Worm (Caenorhabditis elegans) whole organism, L2 larva: Measurements from ENCODE around the gene klp-19.

Experiments
- R02D3.7 ChIP-seq: fragments of 150-350 bp; optimal IDR thresholded peaks from 2 replicates; lab custom pipeline; 2014; ENCODE audit warnings: missing biosample characterization, missing genetic modification characterization
- egl-27 ChIP-seq: sonication (generic microtip); optimal IDR thresholded peaks from 3 replicates; lab custom pipeline; 2017; ENCODE audit warnings: missing biosample characterization, missing genetic modification reagents, missing genetic modification characterization
- elt-1 ChIP-seq: fragments of 150-350 bp; optimal IDR thresholded peaks from 2 replicates; lab custom pipeline; 2014; ENCODE audit warnings: missing biosample characterization, missing genetic modification characterization
- fos-1 ChIP-seq: fragments of 150-350 bp; optimal IDR thresholded peaks from 2 replicates; lab custom pipeline; 2014; ENCODE audit warnings: missing biosample characterization, missing genetic modification characterization
- gmeb-1 ChIP-seq: fragments of 150-350 bp; optimal IDR thresholded peaks from 2 replicates; lab custom pipeline; 2014; ENCODE audit warnings: missing biosample characterization, missing genetic modification characterization
- lin-39 ChIP-seq: fragments of 150-350 bp; optimal IDR thresholded peaks from 2 replicates; lab custom pipeline; 2014; ENCODE audit warnings: missing biosample characterization, missing genetic modification reagents, missing genetic modification characterization
- mdl-1 ChIP-seq, 2 experiments: fragments of 150-350 bp in 1 of 2; sonication (generic microtip) in 1 of 2; optimal IDR thresholded peaks; 2 replicates each; lab custom pipeline; 2017; ENCODE audit warnings: missing biosample characterization in 2 of 2, missing genetic modification characterization in 2 of 2
- nhr-11 ChIP-seq: fragments of 150-350 bp; optimal IDR thresholded peaks from 2 replicates; lab custom pipeline; 2014; ENCODE audit warnings: missing biosample characterization, missing genetic modification characterization
- nhr-12 ChIP-seq: fragments of 150-350 bp; optimal IDR thresholded peaks from 2 replicates; lab custom pipeline; 2014; ENCODE audit warnings: missing biosample characterization, missing genetic modification characterization
- peb-1 ChIP-seq: fragments of 150-350 bp; optimal IDR thresholded peaks from 2 replicates; lab custom pipeline; 2014; ENCODE audit warnings: missing biosample characterization, missing genetic modification characterization
- skn-1 ChIP-seq: sonication (generic microtip); optimal IDR thresholded peaks from 2 replicates; lab custom pipeline; 2017; ENCODE audit warnings: missing biosample characterization, missing genetic modification characterization
- unc-39 ChIP-seq: fragments of 150-350 bp; optimal IDR thresholded peaks from 2 replicates; lab custom pipeline; 2014; ENCODE audit warnings: missing biosample characterization, missing genetic modification characterization
- zag-1 ChIP-seq: fragments of 150-350 bp; optimal IDR thresholded peaks from 2 replicates; lab custom pipeline; 2014; ENCODE audit warnings: missing biosample characterization, missing genetic modification characterization

- TF ChIP-seq zag-1 (tag; lab: Kevin White, UChicago) = no peak
- TF ChIP-seq skn-1 (tag; lab: Kevin White, UChicago) = no peak
- TF ChIP-seq unc-39 (tag; lab: Kevin White, UChicago) = no peak
- no peak for TF ChIP-seq nhr-12 (tag; lab: Kevin White, UChicago)
- no peak for TF ChIP-seq elt-1 (tag; lab: Kevin White, UChicago)
- no peak for TF ChIP-seq egl-27 (tag; lab: Kevin White, UChicago)
- TF ChIP-seq nhr-11 (tag; lab: Kevin White, UChicago) = no peak
- TF ChIP-seq lin-39 = no peak
- no peak for TF ChIP-seq R02D3.7 (tag; lab: Kevin White, UChicago)
- TF ChIP-seq peb-1 (tag; lab: Kevin White, UChicago) = no peak
- TF ChIP-seq gmeb-1 (tag; lab: Kevin White, UChicago) = no peak
- TF ChIP-seq fos-1 (tag; lab: Kevin White, UChicago) = no peak
- TF ChIP-seq mdl-1 (tag; optimal IDR thresholded peaks at IDR 0.05; lab: Kevin White, UChicago) = no peak
These were observed 30.1 kb downstream of the klp-19 start, which contains the start of gene unc-64 for ce11 chrIII:13276958-13277357.
